Worm (Caenorhabditis elegans) whole organism, L3 larva: Measurements from ENCODE around the gene acs-10.

Experiments used
- R02D3.7 ChIP-seq: fragments of 150-350 bp; optimal IDR thresholded peaks from 2 replicates; lab custom pipeline; 2014; ENCODE audit warnings: missing biosample characterization, missing genetic modification characterization
- aly-2 ChIP-seq: fragments of 150-350 bp; optimal IDR thresholded peaks from 2 replicates; lab custom pipeline; 2014; ENCODE audit warnings: missing biosample characterization, missing genetic modification characterization
- ama-1 ChIP-seq: fragments of 150-350 bp; optimal IDR thresholded peaks from 2 replicates; lab custom pipeline; 2018
- ceh-16 ChIP-seq: sonication (generic microtip); optimal IDR thresholded peaks from 2 replicates; lab custom pipeline; 2017; ENCODE audit warnings: missing biosample characterization, missing genetic modification characterization
- ceh-28 ChIP-seq: fragments of 150-350 bp; optimal IDR thresholded peaks from 2 replicates; lab custom pipeline; 2014; ENCODE audit warnings: missing biosample characterization, missing genetic modification reagents, missing genetic modification characterization
- ceh-9 ChIP-seq: sonication (generic microtip); optimal IDR thresholded peaks from 2 replicates; lab custom pipeline; 2018; ENCODE audit warnings: missing biosample characterization, missing genetic modification characterization
- daf-12 ChIP-seq: fragments of 150-350 bp; optimal IDR thresholded peaks from 2 replicates; lab custom pipeline; 2014; ENCODE audit warnings: missing biosample characterization, missing genetic modification reagents, missing genetic modification characterization
- egl-27 ChIP-seq: sonication (generic microtip); optimal IDR thresholded peaks from 4 replicates; lab custom pipeline; 2017; ENCODE audit warnings: missing biosample characterization, missing genetic modification reagents, missing genetic modification characterization
- egl-5 ChIP-seq: fragments of 150-350 bp; optimal IDR thresholded peaks from 2 replicates; lab custom pipeline; 2017; ENCODE audit warnings: missing biosample characterization, missing genetic modification reagents, missing genetic modification characterization, inconsistent platforms
- elt-1 ChIP-seq: fragments of 150-350 bp; optimal IDR thresholded peaks from 2 replicates; lab custom pipeline; 2014; ENCODE audit warnings: missing biosample characterization, missing genetic modification characterization
- elt-2 ChIP-seq: sonication (generic microtip); optimal IDR thresholded peaks from 2 replicates; lab custom pipeline; 2016; ENCODE audit warnings: missing genetic modification reagents, mild to moderate bottlenecking, missing genetic modification characterization, missing compliant biosample characterization
- elt-3 ChIP-seq, 3 experiments: fragments of 150-350 bp in 1 of 3; sonication (generic microtip) in 2 of 3; optimal IDR thresholded peaks; 2 replicates in 2 of 3; 4 replicates in 1 of 3; lab custom pipeline; 2014 to 2017; ENCODE audit warnings: missing biosample characterization in 3 of 3, missing genetic modification characterization in 3 of 3
- eor-1 ChIP-seq, 2 experiments: fragments of 150-350 bp; optimal IDR thresholded peaks; 2 replicates each; lab custom pipeline; 2014 to 2018; ENCODE audit warnings: missing biosample characterization in 2 of 2, missing genetic modification characterization in 2 of 2
- fkh-10 ChIP-seq: sonication (generic microtip); optimal IDR thresholded peaks from 2 replicates; lab custom pipeline; 2017; ENCODE audit warnings: missing biosample characterization, missing genetic modification reagents, missing genetic modification characterization
- fos-1 ChIP-seq: fragments of 150-350 bp; optimal IDR thresholded peaks from 2 replicates; lab custom pipeline; 2014; ENCODE audit warnings: missing biosample characterization, missing genetic modification characterization
- hmg-11 ChIP-seq: sonication (generic microtip); optimal IDR thresholded peaks from 2 replicates; lab custom pipeline; 2016; ENCODE audit warnings: missing genetic modification characterization, missing compliant biosample characterization
- jun-1 ChIP-seq: fragments of 150-350 bp; optimal IDR thresholded peaks from 2 replicates; lab custom pipeline; 2014; ENCODE audit warnings: missing biosample characterization, missing genetic modification reagents, missing genetic modification characterization
- lin-15B ChIP-seq: fragments of 150-350 bp; optimal IDR thresholded peaks from 2 replicates; lab custom pipeline; 2014; ENCODE audit warnings: missing biosample characterization, missing genetic modification characterization
- lin-39 ChIP-seq: fragments of 150-350 bp; optimal IDR thresholded peaks from 2 replicates; lab custom pipeline; 2018; ENCODE audit warnings: missing biosample characterization, missing genetic modification reagents, missing genetic modification characterization
- lsy-12 ChIP-seq: sonication (generic microtip); optimal IDR thresholded peaks from 2 replicates; lab custom pipeline; 2016; ENCODE audit warnings: mild to moderate bottlenecking, missing genetic modification characterization, missing compliant biosample characterization
- mdl-1 ChIP-seq: fragments of 150-350 bp; optimal IDR thresholded peaks from 2 replicates; lab custom pipeline; 2014; ENCODE audit warnings: missing biosample characterization, missing genetic modification characterization
- nfya-1 ChIP-seq: sonication (generic microtip); optimal IDR thresholded peaks from 2 replicates; lab custom pipeline; 2017; ENCODE audit warnings: missing genetic modification characterization, mild to moderate bottlenecking, missing compliant biosample characterization, antibody characterized with exemption, moderate library complexity; ENCODE audit not compliant: insufficient read depth
- nhr-11 ChIP-seq: fragments of 150-350 bp; optimal IDR thresholded peaks from 2 replicates; lab custom pipeline; 2014; ENCODE audit warnings: missing biosample characterization, missing genetic modification characterization
- nhr-23 ChIP-seq: fragments of 150-350 bp; optimal IDR thresholded peaks from 2 replicates; lab custom pipeline; 2014; ENCODE audit warnings: missing biosample characterization, missing genetic modification reagents, missing genetic modification characterization
- nhr-237 ChIP-seq: fragments of 150-350 bp; optimal IDR thresholded peaks from 2 replicates; lab custom pipeline; 2014; ENCODE audit warnings: missing biosample characterization, missing genetic modification characterization
- nhr-25 ChIP-seq: sonication (generic microtip); optimal IDR thresholded peaks from 2 replicates; lab custom pipeline; 2017; ENCODE audit warnings: missing biosample characterization, missing genetic modification characterization
- nhr-43 ChIP-seq: sonication (generic microtip); optimal IDR thresholded peaks from 2 replicates; lab custom pipeline; 2016; ENCODE audit warnings: mild to moderate bottlenecking, missing genetic modification characterization, missing compliant biosample characterization; ENCODE audit not compliant: poor library complexity, severe bottlenecking
- nhr-76 ChIP-seq: fragments of 150-350 bp; sonication (generic microtip); optimal IDR thresholded peaks from 5 replicates; lab custom pipeline; 2014; ENCODE audit warnings: missing biosample characterization, missing genetic modification characterization
- nhr-77 ChIP-seq: fragments of 150-350 bp; optimal IDR thresholded peaks from 2 replicates; lab custom pipeline; 2014; ENCODE audit warnings: missing biosample characterization, missing genetic modification characterization
- pha-4 ChIP-seq: fragments of 150-350 bp; optimal IDR thresholded peaks from 2 replicates; lab custom pipeline; 2014; ENCODE audit warnings: missing biosample characterization, missing genetic modification reagents, missing genetic modification characterization
- pqm-1 ChIP-seq: fragments of 150-350 bp; optimal IDR thresholded peaks from 2 replicates; lab custom pipeline; 2017; ENCODE audit warnings: missing biosample characterization, missing genetic modification characterization, inconsistent platforms
- sea-2 ChIP-seq: fragments of 150-350 bp; sonication (generic microtip); optimal IDR thresholded peaks from 4 replicates; lab custom pipeline; 2014; ENCODE audit warnings: missing biosample characterization, missing genetic modification reagents, missing genetic modification characterization
- skn-1 ChIP-seq: fragments of 150-350 bp; optimal IDR thresholded peaks from 2 replicates; lab custom pipeline; 2014; ENCODE audit warnings: missing biosample characterization, missing genetic modification characterization
- snpc-4 ChIP-seq: fragments of 150-350 bp; optimal IDR thresholded peaks from 2 replicates; lab custom pipeline; 2014; ENCODE audit warnings: missing biosample characterization, missing genetic modification characterization
- tbx-2 ChIP-seq: sonication (generic microtip); optimal IDR thresholded peaks from 2 replicates; lab custom pipeline; 2016; ENCODE audit warnings: mild to moderate bottlenecking, missing genetic modification characterization, missing compliant biosample characterization
- unc-39 ChIP-seq: sonication (generic microtip); optimal IDR thresholded peaks from 4 replicates; lab custom pipeline; 2017; ENCODE audit warnings: missing biosample characterization, missing genetic modification characterization
- ztf-4 ChIP-seq: fragments of 150-350 bp; optimal IDR thresholded peaks from 2 replicates; lab custom pipeline; 2014; ENCODE audit warnings: missing biosample characterization, missing genetic modification characterization

Gene acs-10

DNA sequence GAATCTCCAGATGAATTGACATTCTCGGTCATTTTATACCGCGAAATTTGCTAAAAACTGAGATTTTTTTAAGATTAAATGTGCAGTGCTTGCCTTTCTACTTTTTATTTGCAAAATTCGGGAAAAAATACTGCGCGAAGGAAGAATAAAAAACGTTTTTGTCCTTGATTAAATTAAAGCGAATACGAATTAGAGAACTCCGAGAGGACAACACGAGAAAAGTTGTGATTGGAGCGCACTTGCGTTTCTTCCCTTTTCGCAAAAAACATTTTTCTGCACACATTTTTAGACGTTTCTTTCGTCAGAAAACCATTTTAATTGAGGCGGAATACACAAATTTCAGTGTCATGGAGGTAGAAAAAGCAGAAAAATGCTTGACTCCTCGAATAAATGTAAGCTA is 39.1 kb downstream of the acs-10 start, which contains the start of the genes trm-1 and ints-2:
TSS of gene trm-1 (minus strand) at position 175 of the 400 bp plus-strand sequence.
TSS of gene ints-2 (plus strand) at position 249 of the 400 bp plus-strand sequence.
- TF ChIP-seq pha-4 (peak; percentile 78), skn-1 (tag; lab: Kevin White, UChicago) (no peak), jun-1 (tag; lab: Kevin White, UChicago) (peak; percentile 32), nfya-1 (peak; percentile 66), nhr-76 (tag; lab: Kevin White, UChicago) (no peak), nhr-43 (tag; lab: Kevin White, UChicago) (peak; percentile 54), unc-39 (tag; lab: Kevin White, UChicago) (no peak), aly-2 (no peak), ceh-9 (tag; lab: Kevin White, UChicago) (no peak), hmg-11 (tag; lab: Kevin White, UChicago) (peak; percentile 62), ztf-4 (tag; lab: Kevin White, UChicago) (no peak), lsy-12 (tag; lab: Kevin White, UChicago) (no peak), nhr-25 (tag; lab: Kevin White, UChicago) (peak; percentile 36), egl-27 (no peak), egl-5 (tag; lab: Kevin White, UChicago) (peak; percentile 3), lin-15B (tag; lab: Kevin White, UChicago) (peak; percentile 90), ceh-28 (tag; lab: Kevin White, UChicago) (peak; percentile 2), pqm-1 (tag; lab: Kevin White, UChicago) (peak; percentile 36), fkh-10 (peak; percentile 57), lin-39 (tag; lab: Kevin White, UChicago) (peak; percentile 66), R02D3.7 (tag; lab: Kevin White, UChicago) (peak; percentile 47), nhr-11 (tag; lab: Kevin White, UChicago) (no peak), daf-12 (tag; lab: Kevin White, UChicago) (no peak), elt-2 (tag; lab: Kevin White, UChicago) (peak; percentile 21), nhr-23 (peak; percentile 55)
- TF ChIP-seq, all 47 proteins: peak for 15

DNA sequence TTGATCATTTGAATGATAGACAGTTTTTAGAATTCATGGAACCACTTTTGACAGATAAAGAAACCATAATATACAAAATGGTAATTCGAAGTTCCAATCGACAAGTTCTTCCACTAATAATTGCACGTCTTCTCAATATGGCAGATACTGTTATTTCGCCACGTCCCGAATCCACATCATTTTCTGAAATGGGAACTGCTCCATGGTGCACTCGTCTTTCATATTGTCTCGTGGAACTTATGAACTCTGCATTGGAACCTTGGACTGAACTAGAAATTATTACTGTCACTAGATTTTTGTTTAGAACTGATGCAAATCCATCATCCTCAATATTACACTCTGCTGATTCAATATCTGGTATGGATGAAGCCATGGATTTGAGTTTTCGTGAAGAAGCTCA is 40.8 kb downstream of the acs-10 start:
- TF ChIP-seq skn-1 (tag; lab: Kevin White, UChicago) (no peak), sea-2 (GFP tag; lab: Kevin White, UChicago) (no peak), jun-1 (tag; lab: Kevin White, UChicago) (no peak), pqm-1 (tag; lab: Kevin White, UChicago) (no peak), fkh-10 (no peak), snpc-4 (tag; lab: Kevin White, UChicago) (no peak), elt-1 (tag; lab: Kevin White, UChicago) (no peak), lsy-12 (tag; lab: Kevin White, UChicago) (no peak), nhr-77 (tag; lab: Kevin White, UChicago) (no peak), elt-3 (tag; optimal IDR thresholded peaks at IDR 0.05; lab: Kevin White, UChicago) (no peak)

DNA sequence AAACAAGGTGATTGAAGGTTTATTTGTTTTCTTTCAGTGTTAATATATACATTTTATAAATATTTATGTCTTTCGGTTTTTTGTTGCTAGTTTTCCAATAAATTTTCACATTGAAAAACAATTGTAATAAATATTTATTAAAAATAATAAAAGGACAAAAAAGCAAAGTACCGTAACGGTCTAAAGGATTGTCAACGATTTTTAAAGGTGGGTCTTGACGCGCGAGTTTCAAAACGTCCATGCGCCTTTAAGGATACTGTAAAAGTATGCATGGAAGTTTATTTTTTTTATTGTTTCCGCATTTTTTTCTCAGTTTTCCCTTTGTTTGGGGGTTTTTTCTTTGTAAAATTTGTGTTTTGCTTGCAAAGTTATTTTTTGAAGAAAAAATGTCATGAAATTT is 46.6 kb downstream of the acs-10 start:
- TF ChIP-seq nhr-25 (tag; lab: Kevin White, UChicago), result no peak
- TF ChIP-seq nhr-237 (tag; lab: Kevin White, UChicago), result no peak
- no peak for TF ChIP-seq mdl-1 (tag; lab: Kevin White, UChicago)
- no peak for TF ChIP-seq ztf-4 (tag; lab: Kevin White, UChicago)
- TF ChIP-seq elt-2 (tag; lab: Kevin White, UChicago), result no peak
- TF ChIP-seq eor-1 (tag; optimal IDR thresholded peaks at IDR 0.05; lab: Kevin White, UChicago), result no peak
- no peak for TF ChIP-seq egl-5 (tag; lab: Kevin White, UChicago)
- no peak for TF ChIP-seq nhr-11 (tag; lab: Kevin White, UChicago)
- TF ChIP-seq ceh-28 (tag; lab: Kevin White, UChicago), result no peak
- TF ChIP-seq fos-1, result no peak
- TF ChIP-seq tbx-2, result no peak
- no peak for TF ChIP-seq ceh-16 (tag; lab: Kevin White, UChicago)
- TF ChIP-seq pqm-1 (tag; lab: Kevin White, UChicago), result no peak
- no peak for TF ChIP-seq egl-27
- TF ChIP-seq lin-15B (tag; lab: Kevin White, UChicago), result no peak
- TF ChIP-seq ama-1 (lab: Kevin White, UChicago), result no peak
- no peak for TF ChIP-seq elt-3 (tag; optimal IDR thresholded peaks at IDR 0.05; lab: Kevin White, UChicago)
